Fruit fly (Drosophila melanogaster) S2 (cell line): Measurements from ENCODE around the gene mus301.

Source experiments
- CG8478 ChIP-seq: fragments of >200 bp; optimal IDR thresholded peaks from 2 replicates; lab custom pipeline; 2018
- CTCF ChIP-seq, 2 experiments: fragments of >200 bp; optimal IDR thresholded peaks; 2 replicates each; lab custom pipeline; 2018

DNA sequence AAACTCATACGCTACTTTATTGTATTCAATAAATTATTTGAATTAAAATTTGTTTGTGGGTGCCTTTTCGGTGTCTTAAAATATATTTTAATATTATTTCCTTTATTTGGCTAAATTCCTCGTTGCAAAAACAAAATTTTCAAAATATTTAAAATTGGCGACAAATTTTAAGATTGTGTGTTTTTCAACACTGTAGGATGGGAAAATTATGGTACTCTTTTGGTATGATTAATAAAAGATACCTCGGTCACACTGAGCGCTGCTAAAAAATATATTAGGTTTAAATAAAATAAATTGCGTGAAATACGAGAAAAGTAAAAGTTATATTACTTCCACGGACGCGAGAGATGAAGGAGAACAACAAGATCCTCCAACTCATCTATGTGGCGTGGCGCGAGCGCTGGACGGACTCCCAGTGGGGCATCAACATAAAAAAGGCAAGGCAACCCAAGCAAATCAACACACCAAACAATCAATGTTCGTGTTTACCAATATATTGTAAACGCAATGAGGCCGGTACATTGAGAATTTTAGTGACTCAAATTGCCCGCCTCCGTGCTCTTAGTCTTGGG lies 53.5 kb downstream of the mus301 start, which contains the start of gene MED24:
- no peak for TF ChIP-seq CTCF (optimal IDR thresholded peaks at IDR 0.05; lab: Kevin White, UChicago)
- TF ChIP-seq CG8478 (lab: Kevin White, UChicago) = no peak
